Worm (Caenorhabditis elegans) whole organism, midembryonic: ENCODE results near the gene F43C11.1.

ENCODE experiments used
- T22C8.4 ChIP-seq: fragments of 200-800 bp; sonication (Bioruptor generic); IDR thresholded peaks from 2 replicates; pipeline ENCODE4 v1.3.6; 2022; ENCODE audit warnings: missing genetic modification characterization, missing compliant biosample characterization
- cog-1 ChIP-seq: sonication (generic microtip); optimal IDR thresholded peaks from 2 replicates; lab custom pipeline; 2016; ENCODE audit warnings: missing genetic modification characterization, missing compliant biosample characterization
- flt-1 ChIP-seq: fragments of 200-800 bp; sonication (Bioruptor generic); IDR thresholded peaks from 2 replicates; pipeline ENCODE4 v1.3.6; 2022; ENCODE audit warnings: missing genetic modification characterization, missing compliant biosample characterization
- klf-2 ChIP-seq: fragments of 200-800 bp; sonication (Bioruptor generic); conservative IDR thresholded peaks from 2 replicates; pipeline ENCODE4 v1.3.6; 2022; ENCODE audit warnings: missing genetic modification reagents, missing genetic modification characterization, missing compliant biosample characterization
- med-1 ChIP-seq: sonication (generic microtip); optimal IDR thresholded peaks from 2 replicates; lab custom pipeline; 2017; ENCODE audit warnings: missing genetic modification characterization, mild to moderate bottlenecking, missing compliant biosample characterization, antibody characterized with exemption, missing genetic modification reagents; ENCODE audit not compliant: insufficient read depth
- ref-1 ChIP-seq: fragments of 200-800 bp; sonication (Bioruptor generic); conservative IDR thresholded peaks from 2 replicates; pipeline ENCODE4 v1.3.6; 2022; ENCODE audit warnings: missing genetic modification reagents, missing genetic modification characterization, missing compliant biosample characterization
- tab-1 ChIP-seq: fragments of 200-800 bp; sonication (Bioruptor generic); IDR thresholded peaks from 2 replicates; pipeline ENCODE4 v1.3.6; 2022; ENCODE audit warnings: missing genetic modification characterization, missing compliant biosample characterization
- ztf-23 ChIP-seq: fragments of 200-800 bp; sonication (Bioruptor generic); IDR thresholded peaks from 2 replicates; pipeline ENCODE4 v1.3.6; 2022; ENCODE audit warnings: missing genetic modification reagents, missing genetic modification characterization, missing compliant biosample characterization
- ztf-29 ChIP-seq: fragments of 200-800 bp; sonication (Bioruptor generic); IDR thresholded peaks from 2 replicates; pipeline ENCODE4 v1.3.6; 2022; ENCODE audit warnings: missing genetic modification reagents, missing genetic modification characterization, missing compliant biosample characterization

The F43C11.1 gene

DNA sequence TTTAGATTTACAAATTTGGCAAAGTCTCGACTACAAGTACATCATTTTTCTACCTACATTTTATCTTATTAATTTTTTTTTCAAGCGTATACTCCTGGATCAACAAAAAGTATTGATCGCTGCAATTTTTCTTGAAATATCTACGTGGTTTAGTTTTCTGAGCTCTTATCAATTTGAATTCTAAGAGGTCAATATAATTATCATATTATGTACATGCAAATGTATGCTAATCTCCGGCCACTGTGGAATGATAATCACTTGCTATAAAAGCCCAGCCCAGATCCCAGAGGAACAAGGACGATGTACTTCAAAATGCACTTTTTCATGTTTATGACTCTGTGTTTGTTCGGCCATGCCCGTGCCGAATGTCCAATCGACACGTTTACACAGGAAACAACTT lies at the start of gene F43C11.1:
F43C11.1 (plus strand) TSS at position 301 of the 400 bp plus-strand sequence.
- no peak for TF ChIP-seq T22C8.4 (GFP tag; lab: Robert Waterston, UW)
- TF ChIP-seq cog-1 = no peak
- TF ChIP-seq flt-1 (GFP tag; lab: Robert Waterston, UW) = no peak
- no peak for TF ChIP-seq klf-2
- TF ChIP-seq ztf-29 (GFP tag; lab: Robert Waterston, UW) = no peak
- no peak for TF ChIP-seq ztf-23 (GFP tag; lab: Robert Waterston, UW)

DNA sequence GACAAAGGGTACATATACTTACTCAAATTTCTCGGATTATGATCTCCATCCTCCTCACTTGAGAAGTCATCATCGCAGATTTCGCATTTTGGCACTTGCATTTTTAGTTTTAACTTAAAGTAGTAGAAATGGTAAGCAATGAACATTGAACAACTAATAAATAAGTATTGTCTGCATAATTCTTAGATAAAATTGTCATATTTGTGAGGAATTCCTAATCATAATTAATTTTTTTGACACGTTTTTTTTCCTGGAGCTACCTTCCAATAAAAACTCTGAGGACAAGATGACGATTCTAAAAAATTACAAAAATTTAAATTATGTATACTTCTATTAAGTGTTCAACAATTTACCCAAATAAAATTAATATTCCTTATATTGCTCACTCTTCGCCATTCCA lies 44.1 kb upstream of the F43C11.1 start, which contains the start of the genes trim-21 and B0281.1:
trim-21 (minus strand) TSS at position 101 of the 400 bp plus-strand sequence.
B0281.1 (plus strand) TSS at position 321 of the 400 bp plus-strand sequence.
- TF ChIP-seq med-1 (GFP tag; lab: Kevin White, UChicago) (no peak), tab-1 (GFP tag; lab: Robert Waterston, UW) (no peak), ztf-23 (GFP tag; lab: Robert Waterston, UW) (no peak)

DNA sequence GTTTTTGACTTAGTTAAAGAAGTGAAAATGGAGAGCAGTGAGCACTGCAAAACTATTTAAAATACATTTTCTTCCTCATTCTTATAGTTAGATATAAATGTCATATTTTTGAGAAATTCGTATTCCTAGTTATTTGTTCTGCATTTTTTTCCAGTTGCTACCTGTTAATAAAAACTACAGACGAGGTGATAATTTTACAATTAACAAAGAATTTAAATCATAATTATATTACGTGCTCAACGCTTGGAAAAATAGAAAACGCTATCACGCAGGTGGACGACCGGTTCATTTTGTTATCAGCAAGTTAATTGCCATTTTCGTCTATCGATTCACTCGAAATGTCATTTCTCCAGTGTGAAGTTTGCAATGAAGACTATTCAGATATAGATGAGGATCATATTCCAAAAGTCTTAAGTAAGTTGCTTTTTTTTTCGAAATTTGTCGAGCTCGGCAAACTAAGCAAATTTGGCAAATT lies 39.0 kb upstream of the F43C11.1 start, which contains the start of the genes ZK1240.5 and ZK1240.9:
ZK1240.5 (minus strand) TSS at position 51 of the 475 bp plus-strand sequence.
ZK1240.9 (plus strand) TSS at position 307 of the 475 bp plus-strand sequence.
- TF ChIP-seq tab-1 (GFP tag; lab: Robert Waterston, UW) (no peak), ztf-23 (GFP tag; lab: Robert Waterston, UW) (no peak), cog-1 (no peak), klf-2 (no peak), flt-1 (GFP tag; lab: Robert Waterston, UW) (no peak), med-1 (GFP tag; lab: Kevin White, UChicago) (no peak), T22C8.4 (GFP tag; lab: Robert Waterston, UW) (no peak), ref-1 (GFP tag; lab: Robert Waterston, UW) (no peak), ztf-29 (GFP tag; lab: Robert Waterston, UW) (no peak)

DNA sequence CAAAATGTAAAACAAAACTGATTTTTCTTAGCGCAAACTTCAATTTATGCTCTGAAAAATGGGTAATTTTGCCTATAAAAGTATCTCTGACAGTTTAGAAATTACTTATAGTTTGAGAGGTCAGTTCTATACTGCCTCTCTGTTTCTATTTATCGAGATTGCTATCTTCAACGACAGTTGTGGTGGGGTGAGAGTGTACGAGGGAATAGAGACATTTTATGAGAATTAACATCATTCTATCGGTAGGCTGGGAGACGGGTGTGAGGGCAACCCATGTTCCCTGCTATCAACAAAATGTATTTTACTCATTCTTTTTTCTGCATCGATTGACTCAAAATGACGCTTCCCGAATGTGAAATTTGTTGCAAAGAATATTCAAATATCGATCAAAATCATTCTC lies 36.8 kb upstream of the F43C11.1 start, which contains the start of gene ZK1240.3:
ZK1240.3 (plus strand) TSS at position 238 of the 400 bp plus-strand sequence.
- TF ChIP-seq ztf-23 (GFP tag; lab: Robert Waterston, UW) (no peak), klf-2 (no peak), T22C8.4 (GFP tag; lab: Robert Waterston, UW) (no peak), ztf-29 (GFP tag; lab: Robert Waterston, UW) (no peak), flt-1 (GFP tag; lab: Robert Waterston, UW) (no peak), med-1 (GFP tag; lab: Kevin White, UChicago) (no peak), ref-1 (GFP tag; lab: Robert Waterston, UW) (no peak), tab-1 (GFP tag; lab: Robert Waterston, UW) (no peak), cog-1 (no peak)

DNA sequence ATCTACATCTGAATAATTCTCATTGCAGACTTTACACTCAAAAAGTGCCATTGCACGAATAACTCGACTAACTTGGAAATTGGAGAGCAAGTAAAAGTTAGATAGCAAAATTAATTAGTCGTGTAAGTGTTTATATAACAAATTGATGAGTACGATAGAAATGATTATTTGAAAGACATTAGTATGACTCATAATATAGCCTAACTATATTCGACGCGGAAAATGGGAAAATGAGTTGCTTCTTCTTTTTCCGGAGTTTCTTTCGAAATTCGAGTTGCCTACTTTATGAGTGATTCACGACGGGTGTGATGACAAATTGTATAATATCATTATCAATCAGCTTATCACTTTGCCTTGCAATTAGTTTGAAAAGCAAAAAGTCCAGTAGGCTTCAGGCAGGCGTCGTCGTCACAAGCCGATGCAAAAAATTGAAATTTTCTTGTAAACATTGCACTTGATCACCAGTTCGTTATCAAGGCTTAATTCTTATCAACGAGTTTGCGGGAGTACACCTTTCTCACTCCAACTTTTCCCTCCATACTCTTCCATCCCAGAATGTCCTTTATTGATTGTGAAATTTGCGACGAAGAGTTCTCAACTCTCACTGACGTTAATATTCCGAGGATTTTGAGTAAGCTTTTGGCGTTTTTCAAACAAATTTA lies 33.9 kb upstream of the F43C11.1 start, which contains the start of the genes ZK1240.6 and ZK1240.2:
ZK1240.6 (minus strand) TSS at position 51 of the 662 bp plus-strand sequence.
ZK1240.2 (plus strand) TSS at position 520 of the 662 bp plus-strand sequence.
- TF ChIP-seq med-1 (GFP tag; lab: Kevin White, UChicago) (no peak), T22C8.4 (GFP tag; lab: Robert Waterston, UW) (no peak), ztf-23 (GFP tag; lab: Robert Waterston, UW) (no peak), klf-2 (no peak), tab-1 (GFP tag; lab: Robert Waterston, UW) (no peak), ref-1 (GFP tag; lab: Robert Waterston, UW) (no peak), cog-1 (no peak), flt-1 (GFP tag; lab: Robert Waterston, UW) (no peak), ztf-29 (GFP tag; lab: Robert Waterston, UW) (no peak)

DNA sequence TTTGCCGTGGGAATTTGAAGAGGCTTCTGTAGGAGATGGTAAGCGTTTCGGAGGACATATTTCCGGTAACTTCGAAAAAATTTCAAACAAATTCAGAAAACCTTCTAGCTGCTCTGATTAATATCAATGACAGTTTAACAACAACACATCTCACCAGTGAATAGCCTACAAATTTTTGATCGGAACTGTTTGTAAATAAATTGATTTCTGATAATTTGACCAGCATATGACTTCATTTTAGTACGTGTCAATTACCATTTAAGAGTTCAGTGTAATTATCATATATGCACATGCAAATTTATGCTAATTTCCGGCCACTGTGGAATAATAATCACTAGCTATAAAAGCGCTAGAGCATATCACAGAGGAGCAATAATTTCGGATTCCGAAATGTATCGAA lies 31.9 kb upstream of the F43C11.1 start, which contains the start of gene ZK1240.11:
ZK1240.11 (plus strand) TSS at position 301 of the 400 bp plus-strand sequence.
- TF ChIP-seq klf-2 (no peak), ztf-29 (GFP tag; lab: Robert Waterston, UW) (no peak), ref-1 (GFP tag; lab: Robert Waterston, UW) (no peak), flt-1 (GFP tag; lab: Robert Waterston, UW) (no peak), med-1 (GFP tag; lab: Kevin White, UChicago) (no peak), cog-1 (no peak), tab-1 (GFP tag; lab: Robert Waterston, UW) (no peak), ztf-23 (GFP tag; lab: Robert Waterston, UW) (no peak), T22C8.4 (GFP tag; lab: Robert Waterston, UW) (no peak)

DNA sequence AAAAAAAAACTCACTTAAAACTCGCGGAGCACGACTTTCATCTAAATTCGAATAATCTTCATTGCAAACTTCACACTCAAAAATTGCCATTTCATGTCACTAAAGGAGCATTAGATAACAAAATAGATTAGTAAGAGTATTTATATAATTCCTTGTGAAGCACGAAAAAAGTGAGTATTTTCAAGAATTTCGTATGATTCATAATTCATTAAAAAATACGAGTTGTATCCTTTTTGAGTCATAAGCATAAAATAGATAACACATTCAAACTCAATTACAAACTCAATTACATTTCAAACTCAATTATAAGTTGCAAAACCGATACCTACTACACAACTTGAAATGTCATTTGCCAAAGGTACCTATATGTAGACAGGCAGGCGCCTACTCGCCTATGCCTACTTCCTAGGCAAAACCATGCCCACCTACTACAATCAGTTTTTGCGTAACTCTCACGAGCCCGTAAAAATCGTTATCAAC lies 27.9 kb upstream of the F43C11.1 start, which contains the start of the genes ZK1240.8 and ZK1240.1:
ZK1240.8 (minus strand) TSS at position 101 of the 480 bp plus-strand sequence.
ZK1240.1 (plus strand) TSS at position 430 of the 480 bp plus-strand sequence.
- TF ChIP-seq T22C8.4 (GFP tag; lab: Robert Waterston, UW) = no peak
- no peak for TF ChIP-seq flt-1 (GFP tag; lab: Robert Waterston, UW)
- no peak for TF ChIP-seq med-1 (GFP tag; lab: Kevin White, UChicago)
- no peak for TF ChIP-seq ztf-29 (GFP tag; lab: Robert Waterston, UW)
- TF ChIP-seq klf-2 = no peak
- TF ChIP-seq ztf-23 (GFP tag; lab: Robert Waterston, UW) = no peak
- no peak for TF ChIP-seq tab-1 (GFP tag; lab: Robert Waterston, UW)

DNA sequence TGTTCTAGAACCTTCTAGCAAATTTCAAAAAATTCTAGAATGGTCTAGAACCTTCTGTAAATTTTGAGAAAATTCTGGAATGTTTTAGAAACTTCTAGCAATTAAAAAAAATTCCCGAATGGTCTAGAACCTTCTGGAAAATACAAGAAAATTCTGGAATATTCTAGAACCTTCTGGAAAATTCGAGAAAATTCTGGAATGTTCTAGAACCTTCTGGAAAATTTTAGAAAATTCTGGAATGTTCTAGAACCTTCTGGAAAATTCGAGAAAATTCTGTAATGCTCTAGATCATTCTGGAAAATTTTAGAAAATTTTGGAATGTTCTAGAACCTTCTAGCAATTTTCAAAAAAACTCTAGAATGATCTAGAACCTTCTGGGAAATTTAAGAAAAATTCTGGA lies 26.4 kb upstream of the F43C11.1 start:
- peak; percentile 63 for TF ChIP-seq flt-1 (GFP tag; lab: Robert Waterston, UW)
- TF ChIP-seq T22C8.4 (GFP tag; lab: Robert Waterston, UW) = no peak

DNA sequence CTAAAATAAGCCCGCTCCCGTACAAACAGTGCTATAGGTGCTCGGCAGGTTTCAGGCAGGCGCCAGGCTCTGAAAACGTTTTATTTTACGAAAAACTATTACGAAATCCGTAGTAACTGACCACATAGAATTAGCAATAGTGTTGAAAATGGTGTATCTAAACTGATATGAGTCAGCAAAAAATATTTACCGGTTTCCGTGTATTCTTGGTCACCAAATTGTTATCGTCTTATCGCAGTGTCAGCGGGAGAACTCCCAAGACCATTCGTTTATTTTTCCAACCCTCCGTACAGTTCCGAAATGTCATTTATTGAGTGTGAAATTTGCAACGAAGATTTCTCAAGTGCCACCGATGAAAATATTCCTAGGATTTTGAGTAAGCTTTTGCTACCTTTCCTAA lies 24.7 kb upstream of the F43C11.1 start, which contains the start of gene F43C11.8:
F43C11.8 (plus strand) TSS at position 301 of the 400 bp plus-strand sequence.
- TF ChIP-seq tab-1 (GFP tag; lab: Robert Waterston, UW) = no peak
- no peak for TF ChIP-seq T22C8.4 (GFP tag; lab: Robert Waterston, UW)
- TF ChIP-seq cog-1 = no peak
- no peak for TF ChIP-seq med-1 (GFP tag; lab: Kevin White, UChicago)
- TF ChIP-seq ztf-23 (GFP tag; lab: Robert Waterston, UW) = no peak
- no peak for TF ChIP-seq ztf-29 (GFP tag; lab: Robert Waterston, UW)
- TF ChIP-seq ref-1 (GFP tag; lab: Robert Waterston, UW) = no peak
- TF ChIP-seq klf-2 = no peak
